Worm (Caenorhabditis elegans): ENCODE data around the gene tre-5.

- TF ChIP-seq cog-1 (tag; optimal IDR thresholded peaks at IDR 0.05) (no peak), ztf-23 (GFP tag; IDR thresholded peaks at IDR 0.05) (no peak), T22C8.4 (GFP tag; IDR thresholded peaks at IDR 0.05) (no peak), ref-1 (GFP tag; conservative IDR thresholded peaks at IDR 0.05) (no peak), ztf-29 (GFP tag; IDR thresholded peaks at IDR 0.05) (no peak), flt-1 (GFP tag; IDR thresholded peaks at IDR 0.05) (no peak), tab-1 (GFP tag; IDR thresholded peaks at IDR 0.05) (no peak), med-1 (GFP tag; optimal IDR thresholded peaks at IDR 0.05; ENCODE audit: insufficient read depth) (no peak)
Measured at ce11 chrII:73892-74291, 18.8 kb upstream of the tre-5 start.
